Fruit fly (Drosophila melanogaster) whole organism, embryonic: ENCODE measurements around the gene CG4459.

Experiments
- Atf-2 ChIP-seq: fragments of 200-800 bp; sonication (Bioruptor generic); optimal IDR thresholded peaks from 2 replicates; lab custom pipeline; 2016; ENCODE audit warnings: missing biosample characterization, missing genetic modification characterization
- CG11398 ChIP-seq: fragments of 200-800 bp; sonication (Bioruptor generic); optimal IDR thresholded peaks from 2 replicates; lab custom pipeline; 2016; ENCODE audit warnings: missing biosample characterization, missing genetic modification characterization
- CG11504 ChIP-seq: fragments of 200-800 bp; sonication (Bioruptor generic); optimal IDR thresholded peaks from 3 replicates; lab custom pipeline; 2019; ENCODE audit warnings: missing biosample characterization, mild to moderate bottlenecking, missing genetic modification characterization, moderate library complexity
- CG13296 ChIP-seq: fragments of 200-800 bp; sonication (Bioruptor generic); optimal IDR thresholded peaks from 3 replicates; lab custom pipeline; 2018; ENCODE audit warnings: missing biosample characterization, mild to moderate bottlenecking, missing genetic modification characterization
- CG1602 ChIP-seq: fragments of 200-800 bp; sonication (Bioruptor generic); optimal IDR thresholded peaks from 3 replicates; lab custom pipeline; 2016; ENCODE audit warnings: missing biosample characterization, missing genetic modification characterization
- CG1647 ChIP-seq: fragments of 200-800 bp; sonication (Bioruptor generic); optimal IDR thresholded peaks from 3 replicates; lab custom pipeline; 2016; ENCODE audit warnings: missing biosample characterization, missing genetic modification characterization
- CG17328 ChIP-seq: fragments of 200-800 bp; sonication (Bioruptor generic); IDR thresholded peaks from 2 replicates; pipeline ENCODE4 v1.3.6; 2022; ENCODE audit warnings: missing biosample characterization, missing genetic modification characterization
- CG18262 ChIP-seq: fragments of 200-800 bp; optimal IDR thresholded peaks from 3 replicates; lab custom pipeline; 2019; ENCODE audit warnings: missing biosample characterization, mild to moderate bottlenecking, missing genetic modification characterization, moderate library complexity
- CG2678 ChIP-seq: fragments of 200-800 bp; sonication (Bioruptor generic); optimal IDR thresholded peaks from 3 replicates; lab custom pipeline; 2019; ENCODE audit warnings: missing biosample characterization, mild to moderate bottlenecking, missing genetic modification characterization, moderate library complexity
- CG4360 ChIP-seq: fragments of 200-800 bp; sonication (Bioruptor generic); IDR thresholded peaks from 2 replicates; pipeline ENCODE4 v1.3.6; 2022; ENCODE audit warnings: missing biosample characterization, missing genetic modification characterization
- CG4404 ChIP-seq: fragments of 200-800 bp; sonication (Bioruptor generic); IDR thresholded peaks from 2 replicates; pipeline ENCODE4 v1.3.6; 2022; ENCODE audit warnings: missing biosample characterization, missing genetic modification characterization
- CG4617 ChIP-seq: fragments of 200-800 bp; sonication (Bioruptor generic); optimal IDR thresholded peaks from 3 replicates; lab custom pipeline; 2016; ENCODE audit warnings: missing biosample characterization, missing genetic modification characterization, borderline replicate concordance
- CG4854 ChIP-seq: fragments of 200-800 bp; sonication (Bioruptor generic); optimal IDR thresholded peaks from 2 replicates; lab custom pipeline; 2016; ENCODE audit warnings: missing biosample characterization, missing genetic modification characterization, inconsistent platforms
- CG6813 ChIP-seq: fragments of 200-800 bp; sonication (Bioruptor generic); optimal IDR thresholded peaks from 2 replicates; lab custom pipeline; 2017; ENCODE audit warnings: missing biosample characterization, missing genetic modification characterization, mild to moderate bottlenecking, moderate library complexity, missing genetic modification reagents
- CG8359 ChIP-seq: fragments of 200-800 bp; sonication (Bioruptor generic); optimal IDR thresholded peaks from 2 replicates; lab custom pipeline; 2017; ENCODE audit warnings: missing biosample characterization, mild to moderate bottlenecking, missing genetic modification characterization, borderline replicate concordance
- CG9437 ChIP-seq: fragments of 200-800 bp; sonication (Bioruptor generic); optimal IDR thresholded peaks from 2 replicates; lab custom pipeline; 2018; ENCODE audit warnings: missing biosample characterization, mild to moderate bottlenecking, missing genetic modification characterization
- Dek ChIP-seq: fragments of 200-800 bp; sonication (Bioruptor generic); optimal IDR thresholded peaks from 3 replicates; lab custom pipeline; 2019; ENCODE audit warnings: missing biosample characterization, mild to moderate bottlenecking, missing genetic modification characterization, moderate library complexity
- E2f2 ChIP-seq: fragments of 200-800 bp; sonication (Bioruptor generic); IDR thresholded peaks from 2 replicates; pipeline ENCODE4 v1.3.6; 2022; ENCODE audit warnings: missing biosample characterization, missing genetic modification characterization
- GATAe ChIP-seq: fragments of 200-800 bp; sonication (Bioruptor generic); conservative IDR thresholded peaks from 2 replicates; pipeline ENCODE4 v1.3.6; 2022; ENCODE audit warnings: missing biosample characterization, missing genetic modification characterization
- Gug ChIP-seq: fragments of 200-800 bp; sonication (Bioruptor generic); IDR thresholded peaks from 4 replicates; pipeline ENCODE4 v1.3.6; 2022; ENCODE audit warnings: missing biosample characterization, missing genetic modification characterization
- H2.0 ChIP-seq: fragments of 200-800 bp; sonication (Bioruptor generic); IDR thresholded peaks from 2 replicates; pipeline ENCODE4 v1.3.6; 2022; ENCODE audit warnings: missing biosample characterization, missing genetic modification characterization
- HLH54F ChIP-seq: fragments of 200-800 bp; sonication (Bioruptor generic); optimal IDR thresholded peaks from 3 replicates; lab custom pipeline; 2016; ENCODE audit warnings: missing biosample characterization, missing genetic modification characterization
- Hmx ChIP-seq: fragments of 200-800 bp; sonication (Bioruptor generic); optimal IDR thresholded peaks from 2 replicates; lab custom pipeline; 2016; ENCODE audit warnings: missing biosample characterization, missing genetic modification characterization
- Kr ChIP-seq: fragments of 200-800 bp; sonication (Bioruptor generic); optimal IDR thresholded peaks from 2 replicates; lab custom pipeline; 2017; ENCODE audit warnings: missing biosample characterization, mild to moderate bottlenecking, missing genetic modification characterization
- NC2α ChIP-seq: fragments of 200-800 bp; sonication (Bioruptor generic); optimal IDR thresholded peaks from 2 replicates; lab custom pipeline; 2016; ENCODE audit warnings: missing biosample characterization, missing genetic modification characterization
- Stat92E ChIP-seq, 3 experiments: fragments of >200 bp in 2 of 3; fragments of 200-800 bp in 1 of 3; sonication (Bioruptor generic) in 1 of 3; optimal IDR thresholded peaks; 2 replicates each; lab custom pipeline; 2017 to 2019; ENCODE audit warnings: missing biosample characterization in 3 of 3, missing genetic modification characterization in 3 of 3, mild to moderate bottlenecking in 1 of 3, moderate library complexity in 1 of 3
- Usf ChIP-seq: fragments of 200-800 bp; sonication (Bioruptor generic); optimal IDR thresholded peaks from 2 replicates; lab custom pipeline; 2017; ENCODE audit warnings: missing genotype, missing biosample characterization, missing genetic modification characterization
- Xrp1 ChIP-seq: fragments of 200-800 bp; sonication (Bioruptor generic); IDR thresholded peaks from 2 replicates; pipeline ENCODE4 v1.3.6; 2022; ENCODE audit warnings: missing biosample characterization, missing genetic modification characterization
- danr ChIP-seq: fragments of 200-800 bp; sonication (Bioruptor generic); IDR thresholded peaks from 2 replicates; pipeline ENCODE4 v1.3.6; 2022; ENCODE audit warnings: missing biosample characterization, missing genetic modification characterization
- dati ChIP-seq: fragments of 200-800 bp; sonication (Bioruptor generic); IDR thresholded peaks from 2 replicates; pipeline ENCODE4 v1.3.6; 2022; ENCODE audit warnings: missing biosample characterization, missing genetic modification characterization
- en ChIP-seq: fragments of 200-800 bp; sonication (Bioruptor generic); optimal IDR thresholded peaks from 2 replicates; lab custom pipeline; 2016; ENCODE audit warnings: missing biosample characterization, missing genetic modification characterization
- eve ChIP-seq, 2 experiments: fragments of >200 bp; optimal IDR thresholded peaks; 2 replicates each; lab custom pipeline; 2017; ENCODE audit warnings: missing biosample characterization in 2 of 2, missing genetic modification characterization in 2 of 2
- hth ChIP-seq: fragments of >200 bp; optimal IDR thresholded peaks from 2 replicates; lab custom pipeline; 2017; ENCODE audit warnings: inconsistent platforms
- inv ChIP-seq: fragments of 200-800 bp; sonication (Bioruptor generic); IDR thresholded peaks from 2 replicates; pipeline ENCODE4 v1.3.6; 2022; ENCODE audit warnings: missing biosample characterization, missing genetic modification characterization; ENCODE audit not compliant: partially characterized antibody
- kah ChIP-seq: fragments of 200-800 bp; sonication (Bioruptor generic); optimal IDR thresholded peaks from 2 replicates; lab custom pipeline; 2018; ENCODE audit warnings: missing biosample characterization, mild to moderate bottlenecking, missing genetic modification characterization
- lilli ChIP-seq: fragments of 200-800 bp; sonication (Bioruptor generic); optimal IDR thresholded peaks from 3 replicates; lab custom pipeline; 2016; ENCODE audit warnings: missing biosample characterization, missing genetic modification characterization
- mirr ChIP-seq: fragments of 200-800 bp; sonication (Bioruptor generic); optimal IDR thresholded peaks from 3 replicates; lab custom pipeline; 2018; ENCODE audit warnings: missing biosample characterization, mild to moderate bottlenecking, missing genetic modification characterization
- nau ChIP-seq: fragments of 200-800 bp; sonication (Bioruptor generic); optimal IDR thresholded peaks from 3 replicates; lab custom pipeline; 2017; ENCODE audit warnings: missing biosample characterization, mild to moderate bottlenecking, missing genetic modification characterization, missing genetic modification reagents
- nom ChIP-seq: fragments of 200-800 bp; sonication (Bioruptor generic); optimal IDR thresholded peaks from 2 replicates; lab custom pipeline; 2017; ENCODE audit warnings: missing biosample characterization, missing genetic modification characterization, mild to moderate bottlenecking, moderate library complexity, missing genetic modification reagents
- otp ChIP-seq: fragments of 200-800 bp; sonication (Bioruptor generic); IDR thresholded peaks from 3 replicates; pipeline ENCODE4, ENCODE4 v1.3.6; 2022; ENCODE audit warnings: missing biosample characterization, missing genetic modification characterization
- pzg ChIP-seq: fragments of 200-800 bp; sonication (Bioruptor generic); optimal IDR thresholded peaks from 3 replicates; lab custom pipeline; 2018; ENCODE audit warnings: missing biosample characterization, mild to moderate bottlenecking, missing genetic modification characterization, moderate library complexity
- seq ChIP-seq: fragments of 200-800 bp; sonication (Bioruptor generic); IDR thresholded peaks from 2 replicates; pipeline ENCODE4 v1.3.6; 2022; ENCODE audit warnings: missing biosample characterization, missing genetic modification characterization
- shn ChIP-seq: fragments of 200-800 bp; sonication (Bioruptor generic); optimal IDR thresholded peaks from 3 replicates; lab custom pipeline; 2016; ENCODE audit warnings: missing biosample characterization, missing genetic modification characterization
- sima ChIP-seq: fragments of 200-800 bp; sonication (Bioruptor generic); optimal IDR thresholded peaks from 2 replicates; lab custom pipeline; 2016; ENCODE audit warnings: missing biosample characterization, missing genetic modification characterization
- slbo ChIP-seq: fragments of 200-800 bp; sonication (Bioruptor generic); IDR thresholded peaks from 2 replicates; pipeline ENCODE4 v1.3.6; 2022; ENCODE audit warnings: missing biosample characterization, missing genetic modification characterization
- slou ChIP-seq: fragments of 200-800 bp; sonication (Bioruptor generic); optimal IDR thresholded peaks from 3 replicates; lab custom pipeline; 2016; ENCODE audit warnings: missing biosample characterization, missing genetic modification characterization
- tap ChIP-seq: fragments of 200-800 bp; optimal IDR thresholded peaks from 3 replicates; lab custom pipeline; 2019; ENCODE audit warnings: missing biosample characterization, mild to moderate bottlenecking, missing genetic modification characterization, moderate library complexity
- tgo ChIP-seq: fragments of 200-800 bp; sonication (Bioruptor generic); IDR thresholded peaks from 3 replicates; pipeline ENCODE4 v1.3.6; 2022; ENCODE audit warnings: missing biosample characterization, missing genetic modification characterization
- usp ChIP-seq: fragments of >200 bp; optimal IDR thresholded peaks from 2 replicates; lab custom pipeline; 2017; ENCODE audit warnings: missing biosample characterization, missing genetic modification characterization
- zf30C ChIP-seq: fragments of 200-800 bp; sonication (Bioruptor generic); optimal IDR thresholded peaks from 3 replicates; lab custom pipeline; 2018; ENCODE audit warnings: missing biosample characterization, mild to moderate bottlenecking, missing genetic modification characterization

CG4459 gene

DNA sequence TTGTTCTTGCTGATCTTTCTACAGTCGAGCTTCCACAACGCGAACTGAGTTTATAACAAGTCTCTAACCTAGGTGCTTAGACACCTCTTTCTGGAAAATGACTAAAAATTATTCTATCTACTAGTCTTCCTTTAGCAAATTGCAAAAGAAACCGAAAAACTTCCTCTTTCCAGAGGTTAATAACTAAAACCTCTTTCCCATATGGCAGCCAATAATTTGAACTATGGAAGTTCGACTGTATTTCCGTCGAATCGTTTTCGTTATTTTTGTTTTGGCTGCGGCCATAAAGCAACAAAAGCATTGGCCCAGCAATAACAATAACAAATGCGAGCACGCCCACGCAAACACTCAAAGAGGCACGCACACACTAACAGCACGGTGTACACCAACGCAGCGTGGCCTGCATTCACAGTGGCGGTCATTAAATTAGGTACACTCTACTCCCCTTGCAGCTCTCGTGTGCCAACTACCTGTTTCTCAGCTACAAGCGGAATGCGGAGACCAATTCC, 48.0 kb downstream of the CG4459 start (continued):
- TF ChIP-seq Stat92E (GFP tag; optimal IDR thresholded peaks at IDR 0.05; lab: Kevin White, UChicago) (peak in 1 of 3 experiments; percentile 57), Xrp1 (peak; percentile 35; the same call in 1 of the 2 replicates), Usf (GFP tag; lab: Kevin White, UChicago) (no peak), danr (GFP tag; lab: Robert Waterston, UW) (no peak), CG17328 (GFP tag; lab: Robert Waterston, UW) (no peak), tap (peak; percentile 56), kah (peak; percentile 79), CG11504 (peak; percentile 71), NC2α (GFP tag; lab: Kevin White, UChicago) (no peak), CG13296 (GFP tag; lab: Kevin White, UChicago) (peak; percentile 86), en (GFP tag; lab: Kevin White, UChicago) (peak; percentile 48), pzg (no peak), lilli (peak; percentile 66), CG1602 (GFP tag; lab: Kevin White, UChicago) (peak; percentile 13), shn (peak; percentile 27), nau (GFP tag; lab: Kevin White, UChicago) (no peak), seq (GFP tag; lab: Robert Waterston, UW) (peak; percentile 55; the same call in 1 of the 2 replicates), sima (no peak), CG8359 (GFP tag; lab: Kevin White, UChicago) (no peak), otp (GFP tag; lab: Robert Waterston, UW) (no peak), slou (GFP tag; lab: Kevin White, UChicago) (no peak), usp (GFP tag; lab: Kevin White, UChicago) (no peak), CG6813 (GFP tag; lab: Kevin White, UChicago) (peak; percentile 56), CG18262 (tag; lab: Kevin White, UChicago) (peak; percentile 61), CG4854 (GFP tag; lab: Kevin White, UChicago) (peak; percentile 22), E2f2 (GFP tag; lab: Robert Waterston, UW) (0 out of 2 replicates have a peak, but pooled peaks have one; percentile 21), Hmx (GFP tag; lab: Kevin White, UChicago) (no peak), CG4404 (GFP tag; lab: Robert Waterston, UW) (0 out of 2 replicates have a peak, but pooled peaks have one; percentile 16), Gug (0 out of 4 replicates have a peak, but pooled peaks have one; percentile 5), tgo (GFP tag; lab: Robert Waterston, UW) (peak; percentile 55; the same call in 2 of the 3 replicates), inv (GFP tag; lab: Robert Waterston, UW) (no peak), dati (GFP tag; lab: Robert Waterston, UW) (0 out of 2 replicates have a peak, but pooled peaks have one; percentile 3), nom (GFP tag; lab: Kevin White, UChicago) (no peak), eve (GFP tag; optimal IDR thresholded peaks at IDR 0.05; lab: Kevin White, UChicago) (no peak), CG4360 (GFP tag; lab: Robert Waterston, UW) (peak; percentile 62), Atf-2 (GFP tag; lab: Kevin White, UChicago) (no peak), CG9437 (peak; percentile 64), CG11398 (GFP tag; lab: Kevin White, UChicago) (no peak), slbo (GFP tag; lab: Robert Waterston, UW) (peak; percentile 38; the same call in 1 of the 2 replicates), Dek (tag; lab: Kevin White, UChicago) (peak; percentile 27), CG1647 (no peak), H2.0 (GFP tag; lab: Robert Waterston, UW) (peak; percentile 33; the same call in 1 of the 2 replicates), CG4617 (no peak), HLH54F (GFP tag; lab: Kevin White, UChicago) (peak; percentile 18), mirr (GFP tag; lab: Kevin White, UChicago) (peak; percentile 46), GATAe (GFP tag; lab: Robert Waterston, UW) (0 out of 2 replicates have a peak, but pooled peaks have one; percentile 12), CG2678 (peak; percentile 79), Kr (GFP tag; lab: Kevin White, UChicago) (no peak), zf30C (GFP tag; lab: Kevin White, UChicago) (no peak), hth (lab: Kevin White, UChicago) (no peak)
